Worm (Caenorhabditis elegans) whole organism, early embryonic: ENCODE data around the gene oac-39.
"Not testable (repeated sequence)": the region's sequence is repeated elsewhere in the genome, so short reads cannot be mapped to it uniquely, and the experiment has no call there.

Experiments used
- B0310.2 ChIP-seq: sonication (generic microtip); optimal IDR thresholded peaks from 2 replicates; lab custom pipeline; 2016; ENCODE audit warnings: mild to moderate bottlenecking, missing genetic modification characterization, missing compliant biosample characterization
- F13C5.2 ChIP-seq: sonication (generic microtip); optimal IDR thresholded peaks from 2 replicates; lab custom pipeline; 2017; ENCODE audit warnings: mild to moderate bottlenecking, missing genetic modification characterization, inconsistent platforms, missing compliant biosample characterization
- aly-1 ChIP-seq: sonication (generic microtip); optimal IDR thresholded peaks from 2 replicates; lab custom pipeline; 2016; ENCODE audit warnings: missing genetic modification characterization, missing compliant biosample characterization
- ama-1 ChIP-seq: fragments of 150-350 bp; optimal IDR thresholded peaks from 2 replicates; lab custom pipeline; 2014
- ceh-13 ChIP-seq: fragments of 200-800 bp; sonication (Bioruptor generic); optimal IDR thresholded peaks from 2 replicates; lab custom pipeline; 2018; ENCODE audit warnings: mild to moderate bottlenecking, missing genetic modification characterization, missing compliant biosample characterization
- ceh-36 ChIP-seq: sonication (generic microtip); optimal IDR thresholded peaks from 2 replicates; lab custom pipeline; 2016; ENCODE audit warnings: missing genetic modification characterization, inconsistent platforms, missing compliant biosample characterization
- ets-7 ChIP-seq: sonication (generic microtip); optimal IDR thresholded peaks from 2 replicates; lab custom pipeline; 2016; ENCODE audit warnings: missing genotype, missing genetic modification characterization, missing compliant biosample characterization
- flt-1 ChIP-seq: fragments of 200-800 bp; sonication (Bioruptor generic); IDR thresholded peaks from 2 replicates; pipeline ENCODE4 v1.3.6; 2022; ENCODE audit warnings: missing genetic modification characterization, missing compliant biosample characterization
- hmbx-1 ChIP-seq: sonication (generic microtip); optimal IDR thresholded peaks from 2 replicates; lab custom pipeline; 2016; ENCODE audit warnings: mild to moderate bottlenecking, missing genetic modification characterization, missing compliant biosample characterization
- hmg-4 ChIP-seq: fragments of 200-800 bp; sonication (Bioruptor generic); optimal IDR thresholded peaks from 2 replicates; lab custom pipeline; 2018; ENCODE audit warnings: mild to moderate bottlenecking, missing genetic modification characterization, missing compliant biosample characterization
- hnd-1 ChIP-seq: sonication (generic microtip); optimal IDR thresholded peaks from 2 replicates; lab custom pipeline; 2016; ENCODE audit warnings: missing genetic modification characterization, missing compliant biosample characterization
- pes-1 ChIP-seq: fragments of 200-800 bp; sonication (Bioruptor generic); IDR thresholded peaks from 2 replicates; pipeline ENCODE4 v1.3.6; 2022; ENCODE audit warnings: missing genetic modification reagents, missing genetic modification characterization, missing compliant biosample characterization
- scrt-1 ChIP-seq: fragments of 200-800 bp; sonication (Bioruptor generic); IDR thresholded peaks from 2 replicates; pipeline ENCODE4 v1.3.6; 2022; ENCODE audit warnings: missing genetic modification characterization, missing compliant biosample characterization
- sea-1 ChIP-seq: fragments of 200-800 bp; sonication (Bioruptor generic); conservative IDR thresholded peaks from 2 replicates; pipeline ENCODE4 v1.3.6; 2022; ENCODE audit warnings: missing genetic modification characterization, missing compliant biosample characterization
- tbx-11 ChIP-seq: fragments of 200-800 bp; sonication (Bioruptor generic); IDR thresholded peaks from 2 replicates; pipeline ENCODE4 v1.3.6; 2022; ENCODE audit warnings: missing genetic modification characterization, missing compliant biosample characterization
- tbx-37 ChIP-seq: fragments of 200-800 bp; sonication (Bioruptor generic); conservative IDR thresholded peaks from 2 replicates; pipeline ENCODE4 v1.3.6; 2022; ENCODE audit warnings: missing genetic modification reagents, missing genetic modification characterization, missing compliant biosample characterization
- tra-4 ChIP-seq: sonication (generic microtip); optimal IDR thresholded peaks from 2 replicates; lab custom pipeline; 2017; ENCODE audit warnings: missing genetic modification characterization, missing compliant biosample characterization

Gene oac-39

ce11 chrV:219632-220031, 31.9 kb downstream of the oac-39 start, which contains the start of gene srh-80:
Gene srh-80, plus strand, starts transcription at chrV:219932.
- TF ChIP-seq scrt-1 (GFP tag; lab: Robert Waterston, UW) (no peak), B0310.2 (tag; lab: Kevin White, UChicago) (no peak), ets-7 (tag; lab: Kevin White, UChicago) (no peak), hnd-1 (tag; lab: Kevin White, UChicago) (no peak), pes-1 (GFP tag; lab: Robert Waterston, UW) (no peak), aly-1 (no peak), sea-1 (no peak), ceh-36 (tag; lab: Kevin White, UChicago) (no peak), F13C5.2 (tag; lab: Kevin White, UChicago) (no peak), ama-1 (no peak), tbx-37 (GFP tag; lab: Robert Waterston, UW) (no peak), tbx-11 (no peak), hmbx-1 (no peak), flt-1 (no peak), hmg-4 (no peak), ceh-13 (GFP tag; lab: Kevin White, UChicago) (no peak), tra-4 (no peak)

ce11 chrV:216847-217246, 34.7 kb downstream of the oac-39 start, which contains the start of gene srh-78:
Gene srh-78, plus strand, starts transcription at chrV:217147.
- TF ChIP-seq hmg-4 (no peak), tbx-37 (GFP tag; lab: Robert Waterston, UW) (no peak), ets-7 (tag; lab: Kevin White, UChicago) (no peak), hmbx-1 (no peak), aly-1 (no peak), F13C5.2 (tag; lab: Kevin White, UChicago) (no peak), hnd-1 (tag; lab: Kevin White, UChicago) (no peak), ceh-13 (GFP tag; lab: Kevin White, UChicago) (no peak), sea-1 (no peak), pes-1 (GFP tag; lab: Robert Waterston, UW) (no peak), tra-4 (no peak), ama-1 (no peak), tbx-11 (no peak), scrt-1 (GFP tag; lab: Robert Waterston, UW) (no peak)

ce11 chrV:215697-216096, 35.9 kb downstream of the oac-39 start:
- TF ChIP-seq pes-1 (GFP tag; lab: Robert Waterston, UW): no peak

- TF ChIP-seq scrt-1 (GFP tag; lab: Robert Waterston, UW); hmbx-1; B0310.2 (tag; lab: Kevin White, UChicago): not testable (repeated sequence)
Observed at ce11 chrV:212687-213086, 38.9 kb downstream of the oac-39 start, which contains the start of gene DC2.5. Gene DC2.5, minus strand, starts transcription at chrV:212787.

ce11 chrV:211388-212168, 40.0 kb downstream of the oac-39 start:
- TF ChIP-seq tra-4 (no peak), sea-1 (no peak), ama-1 (no peak), flt-1 (no peak), ceh-13 (GFP tag; lab: Kevin White, UChicago) (no peak), tbx-37 (GFP tag; lab: Robert Waterston, UW) (no peak), B0310.2 (tag; lab: Kevin White, UChicago) (no peak), pes-1 (GFP tag; lab: Robert Waterston, UW) (no peak), hmg-4 (no peak), F13C5.2 (tag; lab: Kevin White, UChicago) (no peak), scrt-1 (GFP tag; lab: Robert Waterston, UW) (no peak)

ce11 chrV:206814-207213, 44.7 kb downstream of the oac-39 start:
- no peak for TF ChIP-seq hmbx-1
- TF ChIP-seq ama-1: no peak
- no peak for TF ChIP-seq scrt-1 (GFP tag; lab: Robert Waterston, UW)
- TF ChIP-seq tra-4: no peak

ce11 chrV:203855-204432, 47.6 kb downstream of the oac-39 start, which contains the start of gene lec-12:
Gene lec-12, plus strand, starts transcription at chrV:204382.
- TF ChIP-seq pes-1 (GFP tag; lab: Robert Waterston, UW) (no peak), hnd-1 (tag; lab: Kevin White, UChicago) (no peak), tbx-11 (no peak), ceh-13 (GFP tag; lab: Kevin White, UChicago) (no peak)

- TF ChIP-seq flt-1 (no peak), F13C5.2 (tag; lab: Kevin White, UChicago) (no peak), pes-1 (GFP tag; lab: Robert Waterston, UW) (no peak), hmbx-1 (no peak), ets-7 (tag; lab: Kevin White, UChicago) (no peak), ceh-13 (GFP tag; lab: Kevin White, UChicago) (no peak), tra-4 (no peak), ceh-36 (tag; lab: Kevin White, UChicago) (no peak), tbx-11 (no peak), B0310.2 (tag; lab: Kevin White, UChicago) (no peak), hnd-1 (tag; lab: Kevin White, UChicago) (no peak), sea-1 (no peak), hmg-4 (no peak), tbx-37 (GFP tag; lab: Robert Waterston, UW) (no peak), aly-1 (no peak), ama-1 (no peak), scrt-1 (GFP tag; lab: Robert Waterston, UW) (no peak)
Observed at ce11 chrV:201300-201699, 50.3 kb downstream of the oac-39 start, which contains the start of gene trpp-1. Gene trpp-1, plus strand, starts transcription at chrV:201600.
